Fruit fly (Drosophila melanogaster) whole organism, wandering third instar larva: ENCODE results near the gene CG5646.

Experiments used
- Abd-B ChIP-seq: fragments of >200 bp; optimal IDR thresholded peaks from 2 replicates; lab custom pipeline; 2017; ENCODE audit warnings: missing biosample characterization, missing genetic modification characterization
- CG32264 ChIP-seq: fragments of 200-800 bp; sonication (Bioruptor generic); optimal IDR thresholded peaks from 2 replicates; lab custom pipeline; 2016; ENCODE audit warnings: missing biosample characterization, missing genetic modification characterization
- CG9705 ChIP-seq: fragments of 200-800 bp; sonication (Bioruptor generic); optimal IDR thresholded peaks from 2 replicates; lab custom pipeline; 2018; ENCODE audit warnings: missing biosample characterization, mild to moderate bottlenecking, missing genetic modification characterization
- CrebA ChIP-seq: fragments of 200-800 bp; sonication (Bioruptor generic); optimal IDR thresholded peaks from 2 replicates; lab custom pipeline; 2016; ENCODE audit warnings: missing biosample characterization, mild to moderate bottlenecking, missing genetic modification characterization, borderline replicate concordance
- Dfd ChIP-seq: fragments of >200 bp; optimal IDR thresholded peaks from 2 replicates; lab custom pipeline; 2017; ENCODE audit warnings: missing biosample characterization, missing genetic modification characterization
- Dif ChIP-seq: fragments of 200-275, 200-300 bp; sonication (Bioruptor generic); optimal IDR thresholded peaks from 2 replicates; lab custom pipeline; 2018; ENCODE audit warnings: missing biosample characterization, missing genetic modification characterization; ENCODE audit not compliant: partially characterized antibody
- GATAd ChIP-seq: sonication (Bioruptor generic); optimal IDR thresholded peaks from 2 replicates; lab custom pipeline; 2016; ENCODE audit warnings: missing biosample characterization, missing genetic modification characterization
- HLH106 ChIP-seq: fragments of 200-800 bp; optimal IDR thresholded peaks from 3 replicates; lab custom pipeline; 2019; ENCODE audit warnings: missing biosample characterization, mild to moderate bottlenecking, missing genetic modification characterization, moderate library complexity
- Hnf4 ChIP-seq: fragments of 200-800 bp; sonication (Bioruptor generic); optimal IDR thresholded peaks from 2 replicates; lab custom pipeline; 2016; ENCODE audit warnings: missing biosample characterization, mild to moderate bottlenecking, missing genetic modification characterization
- Hr78 ChIP-seq: fragments of >200 bp; optimal IDR thresholded peaks from 2 replicates; lab custom pipeline; 2017; ENCODE audit warnings: missing biosample characterization, missing genetic modification characterization
- Hr83 ChIP-seq: fragments of 200-300 bp; sonication (Bioruptor generic); optimal IDR thresholded peaks from 2 replicates; lab custom pipeline; 2016; ENCODE audit warnings: missing biosample characterization, mild to moderate bottlenecking, missing genetic modification characterization, moderate library complexity; ENCODE audit not compliant: poor library complexity, severe bottlenecking
- Jra ChIP-seq: sonication (Bioruptor generic); optimal IDR thresholded peaks from 2 replicates; lab custom pipeline; 2016; ENCODE audit warnings: missing biosample characterization, missing genetic modification characterization
- Mio ChIP-seq: sonication (Bioruptor generic); optimal IDR thresholded peaks from 2 replicates; lab custom pipeline; 2016; ENCODE audit warnings: missing biosample characterization, missing genetic modification characterization
- Myc ChIP-seq: fragments of >200 bp; optimal IDR thresholded peaks from 2 replicates; lab custom pipeline; 2017
- N ChIP-seq: fragments of >200 bp; optimal IDR thresholded peaks from 2 replicates; lab custom pipeline; 2018; ENCODE audit warnings: missing biosample characterization, missing external identifiers, missing genetic modification characterization
- OdsH ChIP-seq: fragments of 200-800 bp; sonication (Bioruptor generic); optimal IDR thresholded peaks from 2 replicates; lab custom pipeline; 2016; ENCODE audit warnings: missing biosample characterization, mild to moderate bottlenecking, missing genetic modification characterization
- Rel ChIP-seq, 2 experiments: fragments of 200-800 bp; sonication (Bioruptor generic) in 1 of 2; optimal IDR thresholded peaks; 2 replicates in 1 of 2; 3 replicates in 1 of 2; lab custom pipeline; 2016 to 2019; ENCODE audit warnings: mild to moderate bottlenecking in 2 of 2, missing biosample characterization in 2 of 2, missing genetic modification characterization in 2 of 2, moderate library complexity in 1 of 2
- Sp1 ChIP-seq: fragments of 200-800 bp; sonication (Bioruptor generic); optimal IDR thresholded peaks from 3 replicates; lab custom pipeline; 2019; ENCODE audit warnings: missing biosample characterization, mild to moderate bottlenecking, missing genetic modification characterization, moderate library complexity
- Vsx2 ChIP-seq: fragments of 200-300, 225-300 bp; sonication (Bioruptor generic); optimal IDR thresholded peaks from 2 replicates; lab custom pipeline; 2018; ENCODE audit warnings: missing biosample characterization, missing genetic modification characterization; ENCODE audit not compliant: partially characterized antibody
- br ChIP-seq: fragments of 200-800 bp; sonication (Bioruptor generic); optimal IDR thresholded peaks from 2 replicates; lab custom pipeline; 2016; ENCODE audit warnings: missing biosample characterization, missing genetic modification characterization
- brk ChIP-seq: fragments of 200-800 bp; sonication (Bioruptor generic); optimal IDR thresholded peaks from 2 replicates; lab custom pipeline; 2016; ENCODE audit warnings: missing biosample characterization, mild to moderate bottlenecking, missing genetic modification characterization
- dl ChIP-seq, 2 experiments: fragments of 175-275, 200-275 bp in 1 of 2; fragments of 200-275 bp in 1 of 2; sonication (Bioruptor generic); optimal IDR thresholded peaks; lab custom pipeline; 2018; ENCODE audit warnings: mild to moderate bottlenecking in 2 of 2, missing biosample characterization in 2 of 2, missing genetic modification characterization in 2 of 2, moderate library complexity in 2 of 2; ENCODE audit not compliant: partially characterized antibody in 2 of 2, insufficient read depth in 1 of 2
- dmrt93B ChIP-seq: fragments of 200-800 bp; sonication (Bioruptor generic); optimal IDR thresholded peaks from 2 replicates; lab custom pipeline; 2018; ENCODE audit warnings: missing biosample characterization, mild to moderate bottlenecking, missing genetic modification characterization
- dsf ChIP-seq: sonication (Bioruptor generic); optimal IDR thresholded peaks from 2 replicates; lab custom pipeline; 2016; ENCODE audit warnings: missing biosample characterization, missing genetic modification characterization, borderline replicate concordance
- ey ChIP-seq: fragments of 200-800 bp; sonication (Bioruptor generic); optimal IDR thresholded peaks from 2 replicates; lab custom pipeline; 2016; ENCODE audit warnings: missing biosample characterization, missing genetic modification characterization
- foxo ChIP-seq, 2 experiments: fragments of 200-800 bp; sonication (Bioruptor generic); optimal IDR thresholded peaks; 2 replicates in 1 of 2; 3 replicates in 1 of 2; lab custom pipeline; 2016 to 2017; ENCODE audit warnings: missing biosample characterization in 2 of 2, missing genetic modification characterization in 2 of 2
- fru ChIP-seq: fragments of 200-800 bp; sonication (Bioruptor generic); optimal IDR thresholded peaks from 3 replicates; lab custom pipeline; 2016; ENCODE audit warnings: missing biosample characterization, mild to moderate bottlenecking, missing genetic modification characterization
- h ChIP-seq: fragments of 200-800 bp; sonication (Bioruptor generic); optimal IDR thresholded peaks from 3 replicates; lab custom pipeline; 2016; ENCODE audit warnings: missing biosample characterization, mild to moderate bottlenecking, missing genetic modification characterization
- jim ChIP-seq: fragments of 175-275, 200-325 bp; sonication (Bioruptor generic); optimal IDR thresholded peaks from 2 replicates; lab custom pipeline; 2016; ENCODE audit warnings: missing biosample characterization, mild to moderate bottlenecking, missing genetic modification characterization
- lola ChIP-seq: fragments of >200 bp; optimal IDR thresholded peaks from 2 replicates; lab custom pipeline; 2017; ENCODE audit warnings: missing biosample characterization, missing genetic modification characterization
- pan ChIP-seq: fragments of >200 bp; optimal IDR thresholded peaks from 2 replicates; lab custom pipeline; 2017
- psq ChIP-seq: fragments of 200-800 bp; sonication (Bioruptor generic); optimal IDR thresholded peaks from 3 replicates; lab custom pipeline; 2017; ENCODE audit warnings: missing biosample characterization, mild to moderate bottlenecking, missing genetic modification characterization, moderate library complexity
- rgr ChIP-seq: fragments of 200-800 bp; sonication (Bioruptor generic); optimal IDR thresholded peaks from 3 replicates; lab custom pipeline; 2016; ENCODE audit warnings: missing biosample characterization, mild to moderate bottlenecking, missing genetic modification characterization
- sage ChIP-seq: fragments of 200-800 bp; sonication (Bioruptor generic); optimal IDR thresholded peaks from 2 replicates; lab custom pipeline; 2016; ENCODE audit warnings: missing biosample characterization, mild to moderate bottlenecking, missing genetic modification characterization
- tai ChIP-seq: sonication (Bioruptor generic); optimal IDR thresholded peaks from 2 replicates; lab custom pipeline; 2016; ENCODE audit warnings: missing biosample characterization, missing genetic modification characterization
- usp ChIP-seq: fragments of >200 bp; optimal IDR thresholded peaks from 2 replicates; lab custom pipeline; 2017; ENCODE audit warnings: missing biosample characterization, missing genetic modification characterization
- woc ChIP-seq: sonication (Bioruptor generic); optimal IDR thresholded peaks from 2 replicates; lab custom pipeline; 2016; ENCODE audit warnings: missing biosample characterization, mild to moderate bottlenecking, missing genetic modification characterization

CG5646 gene

dm6 chr3R:27603671-27604070, 42.6 kb upstream of the CG5646 start:
- TF ChIP-seq h (GFP tag; lab: Kevin White, UChicago) (no peak), Mio (GFP tag; lab: Kevin White, UChicago) (no peak), psq (GFP tag; lab: Kevin White, UChicago) (no peak), dl (GFP tag; optimal IDR thresholded peaks at IDR 0.05; lab: Kevin White, UChicago; ENCODE audit: insufficient read depth in 1 of 2, partially characterized antibody in 2 of 2) (no peak), GATAd (GFP tag; lab: Kevin White, UChicago) (no peak), dsf (no peak), Jra (GFP tag; lab: Kevin White, UChicago) (no peak), OdsH (GFP tag; lab: Kevin White, UChicago) (no peak), lola (no peak), Hr78 (GFP tag; lab: Kevin White, UChicago) (no peak), Rel (GFP tag; optimal IDR thresholded peaks at IDR 0.05; lab: Kevin White, UChicago) (no peak), Rel (tag; optimal IDR thresholded peaks at IDR 0.05; lab: Kevin White, UChicago) (no peak), Vsx2 (GFP tag; lab: Kevin White, UChicago) (no peak), Dif (no peak), br (no peak), dmrt93B (GFP tag; lab: Kevin White, UChicago) (no peak), Myc (lab: Kevin White, UChicago) (no peak), CG9705 (GFP tag; lab: Kevin White, UChicago) (no peak)

dm6 chr3R:27597258-27597657, 36.1 kb upstream of the CG5646 start:
- no peak for TF ChIP-seq psq (GFP tag; lab: Kevin White, UChicago)
- TF ChIP-seq Hnf4 (GFP tag; lab: Kevin White, UChicago), result no peak

dm6 chr3R:27595979-27596378, 34.9 kb upstream of the CG5646 start, which contains the start of gene CG5639:
TSS of gene CG5639 (minus strand) at chr3R:27596130.
- TF ChIP-seq N (GFP tag; lab: Kevin White, UChicago) (no peak), brk (GFP tag; lab: Kevin White, UChicago) (no peak), Sp1 (GFP tag; lab: Kevin White, UChicago) (no peak), usp (GFP tag; lab: Kevin White, UChicago) (no peak), CG32264 (no peak), Dif (no peak), psq (GFP tag; lab: Kevin White, UChicago) (no peak), jim (GFP tag; lab: Kevin White, UChicago) (no peak), br (no peak), CG9705 (GFP tag; lab: Kevin White, UChicago) (no peak), Hr78 (GFP tag; lab: Kevin White, UChicago) (no peak), OdsH (GFP tag; lab: Kevin White, UChicago) (no peak), Hnf4 (GFP tag; lab: Kevin White, UChicago) (no peak), rgr (no peak), woc (no peak), Dfd (GFP tag; lab: Kevin White, UChicago) (no peak), HLH106 (tag; lab: Kevin White, UChicago) (no peak), CrebA (GFP tag; lab: Kevin White, UChicago) (no peak), pan (no peak), dl (GFP tag; optimal IDR thresholded peaks at IDR 0.05; lab: Kevin White, UChicago; ENCODE audit: insufficient read depth in 1 of 2, partially characterized antibody in 2 of 2) (no peak)
- TF ChIP-seq, all 38 proteins: peak for 0

- TF ChIP-seq Hr83 (GFP tag; lab: Kevin White, UChicago) (no peak), fru (GFP tag; lab: Kevin White, UChicago) (no peak), Abd-B (no peak), Mio (GFP tag; lab: Kevin White, UChicago) (no peak), usp (GFP tag; lab: Kevin White, UChicago) (no peak), sage (GFP tag; lab: Kevin White, UChicago) (no peak), lola (no peak), N (GFP tag; lab: Kevin White, UChicago) (no peak), HLH106 (tag; lab: Kevin White, UChicago) (no peak), br (no peak), dl (GFP tag; optimal IDR thresholded peaks at IDR 0.05; lab: Kevin White, UChicago; ENCODE audit: insufficient read depth in 1 of 2, partially characterized antibody in 2 of 2) (no peak), CG32264 (no peak), brk (GFP tag; lab: Kevin White, UChicago) (no peak), tai (GFP tag; lab: Kevin White, UChicago) (no peak), psq (GFP tag; lab: Kevin White, UChicago) (no peak), ey (no peak), CG9705 (GFP tag; lab: Kevin White, UChicago) (no peak), jim (GFP tag; lab: Kevin White, UChicago) (no peak), Rel (GFP tag; optimal IDR thresholded peaks at IDR 0.05; lab: Kevin White, UChicago) (no peak), Rel (tag; optimal IDR thresholded peaks at IDR 0.05; lab: Kevin White, UChicago) (no peak), foxo (GFP tag; optimal IDR thresholded peaks at IDR 0.05; lab: Kevin White, UChicago) (no peak)
These were observed 32.6 kb upstream of the CG5646 start for dm6 chr3R:27593580-27594187.
